Worm (Caenorhabditis elegans): Measurements from ENCODE around the gene bir-1.

Gene bir-1

ce11 chrV:11613007-11613406 lies 31.3 kb upstream of the bir-1 start, which contains the start of gene tag-290:
Gene tag-290 (plus strand): TSS chrV:11613307.
- no peak for TF ChIP-seq hmg-4 (GFP tag; optimal IDR thresholded peaks at IDR 0.05)
- no peak for TF ChIP-seq tra-4 (tag; optimal IDR thresholded peaks at IDR 0.05)
- no peak for TF ChIP-seq ceh-36 (tag; optimal IDR thresholded peaks at IDR 0.05)
- no peak for TF ChIP-seq ceh-13 (GFP tag; optimal IDR thresholded peaks at IDR 0.05)
- no peak for TF ChIP-seq ama-1 (optimal IDR thresholded peaks at IDR 0.05)
- no peak for TF ChIP-seq tbx-37 (GFP tag; conservative IDR thresholded peaks at IDR 0.05)
- no peak for TF ChIP-seq flt-1 (GFP tag; IDR thresholded peaks at IDR 0.05)
- no peak for TF ChIP-seq F13C5.2 (tag; optimal IDR thresholded peaks at IDR 0.05)
- no peak for TF ChIP-seq hmbx-1 (tag; optimal IDR thresholded peaks at IDR 0.05)
- no peak for TF ChIP-seq scrt-1 (GFP tag; IDR thresholded peaks at IDR 0.05)
- TF ChIP-seq hnd-1 (tag; optimal IDR thresholded peaks at IDR 0.05) = no peak
- TF ChIP-seq ets-7 (tag; optimal IDR thresholded peaks at IDR 0.05) = no peak
- no peak for TF ChIP-seq aly-1 (tag; optimal IDR thresholded peaks at IDR 0.05)
- TF ChIP-seq tbx-11 (GFP tag; IDR thresholded peaks at IDR 0.05) = no peak
- TF ChIP-seq pes-1 (GFP tag; IDR thresholded peaks at IDR 0.05) = no peak
- no peak for TF ChIP-seq B0310.2 (tag; optimal IDR thresholded peaks at IDR 0.05)
- TF ChIP-seq sea-1 (GFP tag; conservative IDR thresholded peaks at IDR 0.05) = no peak

- TF ChIP-seq B0310.2 (tag; optimal IDR thresholded peaks at IDR 0.05) (no peak), hmg-4 (GFP tag; optimal IDR thresholded peaks at IDR 0.05) (no peak), hmbx-1 (tag; optimal IDR thresholded peaks at IDR 0.05) (no peak)
These were observed 29.3 kb upstream of the bir-1 start for ce11 chrV:11614805-11615497.

- TF ChIP-seq ets-7 (tag; optimal IDR thresholded peaks at IDR 0.05) = no peak
- TF ChIP-seq tbx-37 (GFP tag; conservative IDR thresholded peaks at IDR 0.05) = no peak
- no peak for TF ChIP-seq scrt-1 (GFP tag; IDR thresholded peaks at IDR 0.05)
These were observed 28.2 kb upstream of the bir-1 start, which contains the start of gene nlp-24 for ce11 chrV:11615948-11616681. Gene nlp-24 (plus strand): TSS chrV:11616376.

DNA sequence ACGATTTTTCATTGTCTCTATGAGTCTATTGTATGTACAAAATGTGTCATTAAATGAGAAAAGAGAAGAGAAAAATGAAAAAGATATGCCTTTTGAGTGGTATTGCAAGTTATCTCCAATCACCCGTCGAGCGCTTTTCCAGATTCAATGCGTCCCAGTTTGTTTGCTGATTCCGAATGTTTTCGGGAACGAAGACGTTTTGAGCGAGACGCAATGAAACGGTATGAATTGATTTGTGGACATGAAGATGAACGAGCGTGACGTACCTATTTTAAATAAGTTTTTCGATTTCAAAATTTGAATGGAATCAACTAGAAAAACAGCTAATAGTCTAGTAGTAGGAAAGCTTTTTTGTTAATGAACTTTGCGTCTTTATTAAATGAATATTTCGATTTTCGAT lies 27.5 kb upstream of the bir-1 start:
- TF ChIP-seq aly-1 (tag; optimal IDR thresholded peaks at IDR 0.05) (no peak), ceh-13 (GFP tag; optimal IDR thresholded peaks at IDR 0.05) (no peak), hmg-4 (GFP tag; optimal IDR thresholded peaks at IDR 0.05) (no peak), tbx-11 (GFP tag; IDR thresholded peaks at IDR 0.05) (no peak), hmbx-1 (tag; optimal IDR thresholded peaks at IDR 0.05) (no peak), scrt-1 (GFP tag; IDR thresholded peaks at IDR 0.05) (no peak), flt-1 (GFP tag; IDR thresholded peaks at IDR 0.05) (no peak), F13C5.2 (tag; optimal IDR thresholded peaks at IDR 0.05) (no peak), B0310.2 (tag; optimal IDR thresholded peaks at IDR 0.05) (no peak), sea-1 (GFP tag; conservative IDR thresholded peaks at IDR 0.05) (no peak), pes-1 (GFP tag; IDR thresholded peaks at IDR 0.05) (no peak), tbx-37 (GFP tag; conservative IDR thresholded peaks at IDR 0.05) (no peak), ceh-36 (tag; optimal IDR thresholded peaks at IDR 0.05) (no peak), ama-1 (optimal IDR thresholded peaks at IDR 0.05) (no peak), ets-7 (tag; optimal IDR thresholded peaks at IDR 0.05) (no peak), hnd-1 (tag; optimal IDR thresholded peaks at IDR 0.05) (no peak), tra-4 (tag; optimal IDR thresholded peaks at IDR 0.05) (no peak)

DNA sequence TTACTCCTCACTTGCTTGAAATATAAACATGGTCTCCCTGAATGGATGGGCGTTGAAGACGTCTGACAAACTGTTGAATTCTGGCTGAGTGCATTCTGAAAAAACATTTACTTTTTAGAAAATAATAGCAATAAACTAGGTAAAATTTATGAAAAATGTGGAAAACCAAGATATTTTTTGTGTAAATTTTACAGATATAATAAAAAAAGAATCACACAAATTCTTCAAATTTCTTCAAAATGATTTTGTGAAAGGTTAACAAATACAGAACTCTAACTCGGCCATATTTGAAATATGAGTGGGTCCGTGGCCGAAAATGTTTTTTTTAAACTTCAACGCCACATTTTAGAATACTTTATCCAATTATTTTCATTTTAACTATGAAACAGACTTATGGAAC lies 26.1 kb upstream of the bir-1 start, which contains the start of gene glb-15:
TSS of gene glb-15 (minus strand) at position 101 of the 400 bp plus-strand sequence.
- TF ChIP-seq ama-1 (optimal IDR thresholded peaks at IDR 0.05) = no peak
- no peak for TF ChIP-seq F13C5.2 (tag; optimal IDR thresholded peaks at IDR 0.05)
- TF ChIP-seq B0310.2 (tag; optimal IDR thresholded peaks at IDR 0.05) = no peak
- TF ChIP-seq aly-1 (tag; optimal IDR thresholded peaks at IDR 0.05) = no peak
- TF ChIP-seq scrt-1 (GFP tag; IDR thresholded peaks at IDR 0.05) = no peak

- TF ChIP-seq aly-1 (tag; optimal IDR thresholded peaks at IDR 0.05) = no peak
- TF ChIP-seq ceh-36 (tag; optimal IDR thresholded peaks at IDR 0.05) = no peak
- no peak for TF ChIP-seq sea-1 (GFP tag; conservative IDR thresholded peaks at IDR 0.05)
- TF ChIP-seq B0310.2 (tag; optimal IDR thresholded peaks at IDR 0.05) = no peak
- TF ChIP-seq F13C5.2 (tag; optimal IDR thresholded peaks at IDR 0.05) = no peak
- no peak for TF ChIP-seq tra-4 (tag; optimal IDR thresholded peaks at IDR 0.05)
- no peak for TF ChIP-seq tbx-37 (GFP tag; conservative IDR thresholded peaks at IDR 0.05)
- no peak for TF ChIP-seq hmbx-1 (tag; optimal IDR thresholded peaks at IDR 0.05)
- no peak for TF ChIP-seq ceh-13 (GFP tag; optimal IDR thresholded peaks at IDR 0.05)
- TF ChIP-seq tbx-11 (GFP tag; IDR thresholded peaks at IDR 0.05) = no peak
- TF ChIP-seq ets-7 (tag; optimal IDR thresholded peaks at IDR 0.05) = no peak
These were observed 24.2 kb upstream of the bir-1 start for ce11 chrV:11620081-11620480.

- TF ChIP-seq scrt-1 (GFP tag; IDR thresholded peaks at IDR 0.05) = no peak
- TF ChIP-seq pes-1 (GFP tag; IDR thresholded peaks at IDR 0.05) = no peak
- no peak for TF ChIP-seq hnd-1 (tag; optimal IDR thresholded peaks at IDR 0.05)
- TF ChIP-seq ama-1 (optimal IDR thresholded peaks at IDR 0.05) = no peak
- TF ChIP-seq B0310.2 (tag; optimal IDR thresholded peaks at IDR 0.05) = no peak
- no peak for TF ChIP-seq hmg-4 (GFP tag; optimal IDR thresholded peaks at IDR 0.05)
- no peak for TF ChIP-seq sea-1 (GFP tag; conservative IDR thresholded peaks at IDR 0.05)
- no peak for TF ChIP-seq aly-1 (tag; optimal IDR thresholded peaks at IDR 0.05)
- no peak for TF ChIP-seq ceh-13 (GFP tag; optimal IDR thresholded peaks at IDR 0.05)
- TF ChIP-seq tbx-11 (GFP tag; IDR thresholded peaks at IDR 0.05) = no peak
- TF ChIP-seq F13C5.2 (tag; optimal IDR thresholded peaks at IDR 0.05) = no peak
- TF ChIP-seq ets-7 (tag; optimal IDR thresholded peaks at IDR 0.05) = no peak
- no peak for TF ChIP-seq flt-1 (GFP tag; IDR thresholded peaks at IDR 0.05)
- TF ChIP-seq hmbx-1 (tag; optimal IDR thresholded peaks at IDR 0.05) = no peak
- no peak for TF ChIP-seq tbx-37 (GFP tag; conservative IDR thresholded peaks at IDR 0.05)
- TF ChIP-seq ceh-36 (tag; optimal IDR thresholded peaks at IDR 0.05) = no peak
- no peak for TF ChIP-seq tra-4 (tag; optimal IDR thresholded peaks at IDR 0.05)
These were observed 23.0 kb upstream of the bir-1 start for ce11 chrV:11621276-11621675.
